Fruit fly (Drosophila melanogaster) whole organism, wandering third instar larva: Measurements from ENCODE around the gene CG8668.

Source experiments
- CG9705 ChIP-seq: fragments of 200-800 bp; sonication (Bioruptor generic); optimal IDR thresholded peaks from 2 replicates; lab custom pipeline; 2018; ENCODE audit warnings: missing biosample characterization, mild to moderate bottlenecking, missing genetic modification characterization
- Hnf4 ChIP-seq: fragments of 200-800 bp; sonication (Bioruptor generic); optimal IDR thresholded peaks from 2 replicates; lab custom pipeline; 2016; ENCODE audit warnings: missing biosample characterization, mild to moderate bottlenecking, missing genetic modification characterization
- Hr78 ChIP-seq: fragments of >200 bp; optimal IDR thresholded peaks from 2 replicates; lab custom pipeline; 2017; ENCODE audit warnings: missing biosample characterization, missing genetic modification characterization
- Hr83 ChIP-seq: fragments of 200-300 bp; sonication (Bioruptor generic); optimal IDR thresholded peaks from 2 replicates; lab custom pipeline; 2016; ENCODE audit warnings: missing biosample characterization, mild to moderate bottlenecking, missing genetic modification characterization, moderate library complexity; ENCODE audit not compliant: poor library complexity, severe bottlenecking
- Jra ChIP-seq: sonication (Bioruptor generic); optimal IDR thresholded peaks from 2 replicates; lab custom pipeline; 2016; ENCODE audit warnings: missing biosample characterization, missing genetic modification characterization
- OdsH ChIP-seq: fragments of 200-800 bp; sonication (Bioruptor generic); optimal IDR thresholded peaks from 2 replicates; lab custom pipeline; 2016; ENCODE audit warnings: missing biosample characterization, mild to moderate bottlenecking, missing genetic modification characterization
- Vsx2 ChIP-seq: fragments of 200-300, 225-300 bp; sonication (Bioruptor generic); optimal IDR thresholded peaks from 2 replicates; lab custom pipeline; 2018; ENCODE audit warnings: missing biosample characterization, missing genetic modification characterization; ENCODE audit not compliant: partially characterized antibody
- h ChIP-seq: fragments of 200-800 bp; sonication (Bioruptor generic); optimal IDR thresholded peaks from 3 replicates; lab custom pipeline; 2016; ENCODE audit warnings: missing biosample characterization, mild to moderate bottlenecking, missing genetic modification characterization
- lola ChIP-seq: fragments of >200 bp; optimal IDR thresholded peaks from 2 replicates; lab custom pipeline; 2017; ENCODE audit warnings: missing biosample characterization, missing genetic modification characterization
- rgr ChIP-seq: fragments of 200-800 bp; sonication (Bioruptor generic); optimal IDR thresholded peaks from 3 replicates; lab custom pipeline; 2016; ENCODE audit warnings: missing biosample characterization, mild to moderate bottlenecking, missing genetic modification characterization
- tai ChIP-seq: sonication (Bioruptor generic); optimal IDR thresholded peaks from 2 replicates; lab custom pipeline; 2016; ENCODE audit warnings: missing biosample characterization, missing genetic modification characterization
- usp ChIP-seq: fragments of >200 bp; optimal IDR thresholded peaks from 2 replicates; lab custom pipeline; 2017; ENCODE audit warnings: missing biosample characterization, missing genetic modification characterization

- no peak for TF ChIP-seq Hr78 (GFP tag; lab: Kevin White, UChicago)
- no peak for TF ChIP-seq CG9705
- TF ChIP-seq Hr83: no peak
- TF ChIP-seq lola (GFP tag; lab: Kevin White, UChicago): no peak
- no peak for TF ChIP-seq tai (GFP tag; lab: Kevin White, UChicago)
- no peak for TF ChIP-seq Vsx2
- TF ChIP-seq rgr (GFP tag; lab: Kevin White, UChicago): no peak
- no peak for TF ChIP-seq usp (GFP tag; lab: Kevin White, UChicago)
- TF ChIP-seq h (GFP tag; lab: Kevin White, UChicago): no peak
- no peak for TF ChIP-seq Hnf4 (GFP tag; lab: Kevin White, UChicago)
- TF ChIP-seq Jra (GFP tag; lab: Kevin White, UChicago): no peak
- TF ChIP-seq OdsH (GFP tag; lab: Kevin White, UChicago): no peak
These were observed 35.4 kb upstream of the CG8668 start for dm6 chr2L:8091429-8091828.
